Worm (Caenorhabditis elegans) whole organism, mixed stage, embryonic: ENCODE data around the gene srbc-48.

ENCODE experiments used
- M03D4.4 ChIP-seq: sonication (generic microtip); optimal IDR thresholded peaks from 2 replicates; lab custom pipeline; 2017; ENCODE audit warnings: mild to moderate bottlenecking, missing genetic modification characterization, missing compliant biosample characterization
- ceh-43 ChIP-seq: fragments of 200-800 bp; sonication (Bioruptor generic); optimal IDR thresholded peaks from 2 replicates; lab custom pipeline; 2018; ENCODE audit warnings: mild to moderate bottlenecking, missing genetic modification characterization, moderate library complexity, missing compliant biosample characterization
- ces-1 ChIP-seq: fragments of 150-350 bp; optimal IDR thresholded peaks from 2 replicates; lab custom pipeline; 2014; ENCODE audit warnings: missing biosample characterization, missing genetic modification reagents, missing genetic modification characterization
- flh-1 ChIP-seq: fragments of 200-800 bp; sonication (Bioruptor generic); optimal IDR thresholded peaks from 2 replicates; lab custom pipeline; 2018; ENCODE audit warnings: mild to moderate bottlenecking, missing genetic modification characterization, moderate library complexity, missing compliant biosample characterization
- lin-13 ChIP-seq: fragments of 150-350 bp; optimal IDR thresholded peaks from 2 replicates; lab custom pipeline; 2014; ENCODE audit warnings: missing biosample characterization, missing genetic modification characterization
- lsy-2 ChIP-seq: fragments of 150-350 bp; optimal IDR thresholded peaks from 2 replicates; lab custom pipeline; 2014; ENCODE audit warnings: missing biosample characterization, missing genetic modification characterization
- mls-2 ChIP-seq: sonication (generic microtip); optimal IDR thresholded peaks from 2 replicates; lab custom pipeline; 2016; ENCODE audit warnings: mild to moderate bottlenecking, missing genetic modification characterization, moderate library complexity, missing compliant biosample characterization
- snpc-4 ChIP-seq: fragments of 150-350 bp; optimal IDR thresholded peaks from 2 replicates; lab custom pipeline; 2014; ENCODE audit warnings: missing biosample characterization, missing genetic modification characterization
- sptf-1 ChIP-seq: sonication (generic microtip); optimal IDR thresholded peaks from 2 replicates; lab custom pipeline; 2017; ENCODE audit warnings: mild to moderate bottlenecking, missing genetic modification characterization, moderate library complexity, missing compliant biosample characterization
- unc-62 ChIP-seq: fragments of 150-350 bp; optimal IDR thresholded peaks from 2 replicates; lab custom pipeline; 2014; ENCODE audit warnings: missing biosample characterization, missing genetic modification reagents, missing genetic modification characterization

DNA sequence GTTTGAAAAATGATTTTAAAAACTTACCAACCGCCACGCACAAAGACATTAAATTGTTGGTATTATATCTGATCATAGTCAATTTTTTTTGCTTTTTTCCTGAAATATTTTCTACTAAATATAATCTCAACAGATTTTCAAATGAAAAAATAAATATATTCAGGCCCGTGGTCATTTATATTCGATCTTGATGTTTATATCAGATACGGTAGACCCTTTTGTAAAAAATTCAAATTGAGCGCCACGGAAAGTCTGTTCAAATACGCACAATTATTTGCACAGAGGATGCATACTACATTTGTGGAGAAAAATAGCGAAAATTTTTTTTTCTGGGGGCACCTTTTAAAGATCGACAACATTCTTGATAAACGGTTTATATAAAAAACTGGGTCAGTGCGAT lies 27.7 kb upstream of the srbc-48 start, which contains the start of gene T26E4.4:
- no peak for TF ChIP-seq lsy-2
- no peak for TF ChIP-seq flh-1 (GFP tag; lab: Kevin White, UChicago)
- TF ChIP-seq ces-1 (GFP tag; lab: Kevin White, UChicago): no peak
- no peak for TF ChIP-seq lin-13
- no peak for TF ChIP-seq ceh-43
- no peak for TF ChIP-seq sptf-1 (tag; lab: Kevin White, UChicago)
- no peak for TF ChIP-seq unc-62 (GFP tag; lab: Kevin White, UChicago)
- TF ChIP-seq M03D4.4 (tag; lab: Kevin White, UChicago): no peak
- TF ChIP-seq snpc-4 (tag; lab: Kevin White, UChicago): no peak
- TF ChIP-seq mls-2 (tag; lab: Kevin White, UChicago): no peak
